Fruit fly (Drosophila melanogaster): Measurements from ENCODE around the gene Ntf-2.
A peak's percentile ranks its signal among the peaks of the same experiment; 100 is the strongest.

Ntf-2 gene

DNA sequence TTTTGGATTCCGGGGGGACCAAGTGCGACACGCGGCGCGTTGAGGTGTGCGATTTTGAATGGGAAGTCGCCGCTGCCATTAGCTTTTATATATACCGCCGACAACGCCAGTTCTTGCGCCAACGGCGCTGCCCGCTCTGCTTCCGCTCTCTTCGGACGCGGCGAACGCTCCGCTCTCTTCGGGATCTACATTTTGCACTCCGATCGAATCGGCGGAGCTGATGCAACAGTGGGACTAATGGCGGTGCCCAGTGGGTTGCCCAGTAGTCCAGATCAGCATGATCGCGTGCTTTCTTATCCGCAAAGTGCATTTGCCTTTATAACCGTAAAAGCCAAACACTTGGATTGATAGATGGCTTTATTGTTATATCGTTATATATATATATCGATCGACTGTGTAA lies 32.2 kb downstream of the Ntf-2 start, which contains the start of gene CG32512:
Gene CG32512, minus strand, starts transcription at position 67 of the 400 bp plus-strand sequence.
- no peak for TF ChIP-seq CG32264 (GFP tag; optimal IDR thresholded peaks at IDR 0.05)
- no peak for TF ChIP-seq sv (GFP tag; optimal IDR thresholded peaks at IDR 0.05)
- TF ChIP-seq fru (GFP tag; optimal IDR thresholded peaks at IDR 0.05) = no peak
- no peak for TF ChIP-seq lola (GFP tag; optimal IDR thresholded peaks at IDR 0.05)
- no peak for TF ChIP-seq CrebA (GFP tag; optimal IDR thresholded peaks at IDR 0.05; ENCODE audit: borderline replicate concordance)
- TF ChIP-seq Hr78 (GFP tag; optimal IDR thresholded peaks at IDR 0.05) = no peak
- TF ChIP-seq usp (GFP tag; optimal IDR thresholded peaks at IDR 0.05) = no peak
- TF ChIP-seq GATAd (GFP tag; optimal IDR thresholded peaks at IDR 0.05) = no peak
- no peak for TF ChIP-seq h (GFP tag; optimal IDR thresholded peaks at IDR 0.05)
- TF ChIP-seq Vsx2 (GFP tag; optimal IDR thresholded peaks at IDR 0.05; ENCODE audit: partially characterized antibody) = no peak
- no peak for TF ChIP-seq dsf (GFP tag; optimal IDR thresholded peaks at IDR 0.05; ENCODE audit: borderline replicate concordance)
- peak; percentile 57 for TF ChIP-seq Dif (GFP tag; optimal IDR thresholded peaks at IDR 0.05; ENCODE audit: partially characterized antibody)
- no peak for TF ChIP-seq Rel (GFP tag; optimal IDR thresholded peaks at IDR 0.05)
- peak; percentile 7 for TF ChIP-seq Rel (tag; optimal IDR thresholded peaks at IDR 0.05)
- no peak for TF ChIP-seq Hnf4 (GFP tag; optimal IDR thresholded peaks at IDR 0.05)
- TF ChIP-seq tai (GFP tag; optimal IDR thresholded peaks at IDR 0.05) = no peak
- peak; percentile 24 to 61 for TF ChIP-seq dl (GFP tag; optimal IDR thresholded peaks at IDR 0.05; ENCODE audit: insufficient read depth in 1 of 2, partially characterized antibody in 2 of 2)
- TF ChIP-seq sage (GFP tag; optimal IDR thresholded peaks at IDR 0.05) = no peak
- TF ChIP-seq rgr (GFP tag; optimal IDR thresholded peaks at IDR 0.05) = no peak

DNA sequence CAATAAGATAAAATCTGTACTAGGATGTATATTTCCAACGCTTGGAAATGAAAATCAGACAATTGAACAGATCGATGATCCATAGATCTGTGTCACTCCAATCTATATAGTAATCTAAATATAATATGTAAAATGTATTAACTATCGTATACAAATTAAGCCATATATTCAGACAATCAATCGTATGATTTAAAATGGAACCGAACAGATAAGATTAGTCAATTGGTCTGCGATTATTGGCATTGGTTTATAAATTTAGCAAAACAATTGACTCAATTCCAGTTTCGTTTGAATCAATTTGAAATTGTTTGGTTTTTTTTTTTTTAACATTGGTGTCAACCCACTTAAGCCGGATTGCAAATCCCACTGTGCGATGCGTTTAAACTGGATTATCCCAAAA lies 32.6 kb downstream of the Ntf-2 start:
- TF ChIP-seq Dif (GFP tag; optimal IDR thresholded peaks at IDR 0.05; ENCODE audit: partially characterized antibody) = no peak
- peak in 1 of 2 experiments; percentile 19 for TF ChIP-seq foxo (GFP tag; optimal IDR thresholded peaks at IDR 0.05)
- no peak for TF ChIP-seq pan (optimal IDR thresholded peaks at IDR 0.05)
- TF ChIP-seq N (GFP tag; optimal IDR thresholded peaks at IDR 0.05) = no peak
- no peak for TF ChIP-seq Rel (GFP tag; optimal IDR thresholded peaks at IDR 0.05)
- TF ChIP-seq Rel (tag; optimal IDR thresholded peaks at IDR 0.05) = no peak
- TF ChIP-seq dsf (GFP tag; optimal IDR thresholded peaks at IDR 0.05; ENCODE audit: borderline replicate concordance) = no peak
- no peak for TF ChIP-seq Myc (optimal IDR thresholded peaks at IDR 0.05)
- peak; percentile 1 for TF ChIP-seq tai (GFP tag; optimal IDR thresholded peaks at IDR 0.05)
- TF ChIP-seq h (GFP tag; optimal IDR thresholded peaks at IDR 0.05) = no peak
- TF ChIP-seq Vsx2 (GFP tag; optimal IDR thresholded peaks at IDR 0.05; ENCODE audit: partially characterized antibody) = no peak
- no peak for TF ChIP-seq Mio (GFP tag; optimal IDR thresholded peaks at IDR 0.05)
- peak; percentile 22 for TF ChIP-seq dmrt93B (GFP tag; optimal IDR thresholded peaks at IDR 0.05)
- peak; percentile 33 for TF ChIP-seq brk (GFP tag; optimal IDR thresholded peaks at IDR 0.05)
- TF ChIP-seq Sp1 (GFP tag; optimal IDR thresholded peaks at IDR 0.05) = no peak
- TF ChIP-seq Hnf4 (GFP tag; optimal IDR thresholded peaks at IDR 0.05) = no peak
- peak; percentile 6 for TF ChIP-seq psq (GFP tag; optimal IDR thresholded peaks at IDR 0.05)
- no peak for TF ChIP-seq CrebA (GFP tag; optimal IDR thresholded peaks at IDR 0.05; ENCODE audit: borderline replicate concordance)
- TF ChIP-seq fru (GFP tag; optimal IDR thresholded peaks at IDR 0.05) = peak; percentile 8
- TF ChIP-seq Hr83 (GFP tag; optimal IDR thresholded peaks at IDR 0.05; ENCODE audit: poor library complexity, severe bottlenecking) = no peak

- peak; percentile 38 for TF ChIP-seq h (GFP tag; optimal IDR thresholded peaks at IDR 0.05)
- no peak for TF ChIP-seq CG9705 (GFP tag; optimal IDR thresholded peaks at IDR 0.05)
- no peak for TF ChIP-seq jim (GFP tag; optimal IDR thresholded peaks at IDR 0.05)
- no peak for TF ChIP-seq Hr78 (GFP tag; optimal IDR thresholded peaks at IDR 0.05)
- TF ChIP-seq usp (GFP tag; optimal IDR thresholded peaks at IDR 0.05) = no peak
- peak; percentile 38 for TF ChIP-seq Dif (GFP tag; optimal IDR thresholded peaks at IDR 0.05; ENCODE audit: partially characterized antibody)
- no peak for TF ChIP-seq Dfd (GFP tag; optimal IDR thresholded peaks at IDR 0.05)
- TF ChIP-seq Mio (GFP tag; optimal IDR thresholded peaks at IDR 0.05) = no peak
- no peak for TF ChIP-seq CG32264 (GFP tag; optimal IDR thresholded peaks at IDR 0.05)
- no peak for TF ChIP-seq brk (GFP tag; optimal IDR thresholded peaks at IDR 0.05)
- TF ChIP-seq fru (GFP tag; optimal IDR thresholded peaks at IDR 0.05) = peak; percentile 53
- TF ChIP-seq sv (GFP tag; optimal IDR thresholded peaks at IDR 0.05) = no peak
- no peak for TF ChIP-seq OdsH (GFP tag; optimal IDR thresholded peaks at IDR 0.05)
- peak in 1 of 2 experiments; percentile 67 for TF ChIP-seq dl (GFP tag; optimal IDR thresholded peaks at IDR 0.05; ENCODE audit: insufficient read depth in 1 of 2, partially characterized antibody in 2 of 2)
- no peak for TF ChIP-seq Abd-B (GFP tag; optimal IDR thresholded peaks at IDR 0.05)
- no peak for TF ChIP-seq Jra (GFP tag; optimal IDR thresholded peaks at IDR 0.05)
- no peak for TF ChIP-seq sage (GFP tag; optimal IDR thresholded peaks at IDR 0.05)
- TF ChIP-seq N (GFP tag; optimal IDR thresholded peaks at IDR 0.05) = no peak
- no peak for TF ChIP-seq Myc (optimal IDR thresholded peaks at IDR 0.05)
- TF ChIP-seq CrebA (GFP tag; optimal IDR thresholded peaks at IDR 0.05; ENCODE audit: borderline replicate concordance) = peak; percentile 26
- peak; percentile 7 for TF ChIP-seq Hr83 (GFP tag; optimal IDR thresholded peaks at IDR 0.05; ENCODE audit: poor library complexity, severe bottlenecking)
- no peak for TF ChIP-seq ey (GFP tag; optimal IDR thresholded peaks at IDR 0.05)
- TF ChIP-seq psq (GFP tag; optimal IDR thresholded peaks at IDR 0.05) = peak; percentile 46
- TF ChIP-seq rgr (GFP tag; optimal IDR thresholded peaks at IDR 0.05) = peak; percentile 8
- TF ChIP-seq Rel (GFP tag; optimal IDR thresholded peaks at IDR 0.05) = no peak
- peak; percentile 55 for TF ChIP-seq Rel (tag; optimal IDR thresholded peaks at IDR 0.05)
- TF ChIP-seq GATAd (GFP tag; optimal IDR thresholded peaks at IDR 0.05) = no peak
- TF ChIP-seq Hnf4 (GFP tag; optimal IDR thresholded peaks at IDR 0.05) = no peak
- no peak for TF ChIP-seq Sp1 (GFP tag; optimal IDR thresholded peaks at IDR 0.05)
- no peak for TF ChIP-seq pan (optimal IDR thresholded peaks at IDR 0.05)
- TF ChIP-seq Vsx2 (GFP tag; optimal IDR thresholded peaks at IDR 0.05; ENCODE audit: partially characterized antibody) = no peak
- TF ChIP-seq dmrt93B (GFP tag; optimal IDR thresholded peaks at IDR 0.05) = no peak
- no peak for TF ChIP-seq lola (GFP tag; optimal IDR thresholded peaks at IDR 0.05)
- TF ChIP-seq br (GFP tag; optimal IDR thresholded peaks at IDR 0.05) = peak; percentile 50
- TF ChIP-seq tai (GFP tag; optimal IDR thresholded peaks at IDR 0.05) = no peak
- no peak for TF ChIP-seq foxo (GFP tag; optimal IDR thresholded peaks at IDR 0.05)
- no peak for TF ChIP-seq HLH106 (tag; optimal IDR thresholded peaks at IDR 0.05)
- TF ChIP-seq woc (GFP tag; optimal IDR thresholded peaks at IDR 0.05) = no peak
These were observed 36.6 kb downstream of the Ntf-2 start for dm6 chrX:21071693-21072357.

Measured in whole organism, wandering third instar larva.